Fruit fly (Drosophila melanogaster) whole organism, prepupa: ENCODE measurements around the gene Gnf1.

Source experiments
- CG34406 ChIP-seq: fragments of 200-800 bp; sonication (Bioruptor generic); optimal IDR thresholded peaks from 3 replicates; lab custom pipeline; 2016; ENCODE audit warnings: missing biosample characterization, missing genetic modification characterization
- CG6854 ChIP-seq: fragments of 200-800 bp; sonication (Bioruptor generic); optimal IDR thresholded peaks from 2 replicates; lab custom pipeline; 2017; ENCODE audit warnings: missing biosample characterization, mild to moderate bottlenecking, missing genetic modification characterization
- Eip93F ChIP-seq: fragments of 200-800 bp; sonication (Bioruptor generic); optimal IDR thresholded peaks from 2 replicates; lab custom pipeline; 2016; ENCODE audit warnings: missing biosample characterization, mild to moderate bottlenecking, missing genetic modification characterization
- Ets96B ChIP-seq: fragments of 200-800 bp; optimal IDR thresholded peaks from 2 replicates; lab custom pipeline; 2019; ENCODE audit warnings: missing biosample characterization, mild to moderate bottlenecking, missing genetic modification characterization, moderate library complexity
- Gug ChIP-seq: fragments of 200-800 bp; sonication (Bioruptor generic); IDR thresholded peaks from 2 replicates; pipeline ENCODE4 v1.3.6; 2022; ENCODE audit warnings: missing biosample characterization, missing genetic modification characterization
- Sox102F ChIP-seq: fragments of 200-800 bp; sonication (Bioruptor generic); optimal IDR thresholded peaks from 2 replicates; lab custom pipeline; 2016; ENCODE audit warnings: missing biosample characterization, mild to moderate bottlenecking, missing genetic modification characterization
- Sox14 ChIP-seq: fragments of 200-800 bp; sonication (Bioruptor generic); optimal IDR thresholded peaks from 3 replicates; lab custom pipeline; 2016; ENCODE audit warnings: missing biosample characterization, missing genetic modification characterization
- eg ChIP-seq: fragments of 200-800 bp; sonication (Bioruptor generic); IDR thresholded peaks from 3 replicates; pipeline ENCODE4 v1.3.6; 2022; ENCODE audit warnings: missing biosample characterization, missing genetic modification characterization
- fkh ChIP-seq: fragments of 200-800 bp; sonication (Bioruptor generic); optimal IDR thresholded peaks from 3 replicates; lab custom pipeline; 2017; ENCODE audit warnings: missing biosample characterization, mild to moderate bottlenecking, missing genetic modification characterization, moderate library complexity
- svp ChIP-seq: fragments of 200-800 bp; sonication (Bioruptor generic); peaks from one replicate; lab custom pipeline; 2016; ENCODE audit warnings: missing biosample characterization, missing genetic modification characterization
- vri ChIP-seq: fragments of 200-800 bp; sonication (Bioruptor generic); optimal IDR thresholded peaks from 3 replicates; lab custom pipeline; 2016; ENCODE audit warnings: missing biosample characterization, mild to moderate bottlenecking, missing genetic modification characterization

DNA sequence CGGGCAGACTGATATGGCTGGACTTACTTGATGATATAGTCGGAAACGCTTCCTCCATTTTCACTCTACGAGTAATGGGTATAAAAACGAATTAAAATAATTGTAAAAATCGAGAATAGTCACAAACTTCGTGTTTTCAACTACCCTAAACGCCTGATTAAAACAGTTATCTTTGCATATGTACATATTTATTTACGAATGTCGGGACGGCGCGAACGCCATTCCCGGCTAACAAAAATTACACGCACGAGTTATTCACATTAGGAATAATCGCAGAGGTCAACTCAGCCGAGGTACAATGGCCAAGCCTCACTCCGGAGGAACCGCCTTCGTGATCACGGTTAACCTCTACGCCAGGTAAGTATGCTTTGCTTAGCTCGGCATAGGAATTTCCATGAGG is 41.3 kb downstream of the Gnf1 start:
- TF ChIP-seq Ets96B (tag; lab: Kevin White, UChicago) (no peak), Sox14 (GFP tag; lab: Kevin White, UChicago) (no peak), fkh (GFP tag; lab: Kevin White, UChicago) (no peak), CG6854 (no peak), Eip93F (no peak), Sox102F (no peak), Gug (GFP tag; lab: Robert Waterston, UW) (no peak), CG34406 (GFP tag; lab: Kevin White, UChicago) (no peak), svp (no peak), vri (no peak), eg (no peak)
